Fruit fly (Drosophila melanogaster) whole organism, embryonic: ENCODE results near the gene CG15912.
A peak's percentile ranks its signal among the peaks of the same experiment; 100 is the strongest.

Source experiments
- Adf1 ChIP-seq: fragments of 200-800 bp; sonication (Bioruptor generic); IDR thresholded peaks from 2 replicates; pipeline ENCODE4 v1.3.6; 2022; ENCODE audit warnings: missing biosample characterization, missing genetic modification characterization
- CG10209 ChIP-seq: fragments of 200-800 bp; sonication (Bioruptor generic); optimal IDR thresholded peaks from 3 replicates; lab custom pipeline; 2017; ENCODE audit warnings: missing biosample characterization, mild to moderate bottlenecking, missing genetic modification characterization, missing genetic modification reagents
- CG10654 ChIP-seq: fragments of 200-800 bp; sonication (Bioruptor generic); optimal IDR thresholded peaks from 2 replicates; lab custom pipeline; 2016; ENCODE audit warnings: missing biosample characterization, missing genetic modification characterization
- CG10959 ChIP-seq: fragments of 200-800 bp; sonication (Bioruptor generic); IDR thresholded peaks from 2 replicates; pipeline ENCODE4 v1.3.6; 2022; ENCODE audit warnings: missing biosample characterization, missing genetic modification characterization
- CG11085 ChIP-seq: fragments of 200-800 bp; sonication (Bioruptor generic); IDR thresholded peaks from 2 replicates; pipeline ENCODE4 v1.3.6; 2022; ENCODE audit warnings: missing biosample characterization, missing genetic modification characterization
- CG11398 ChIP-seq: fragments of 200-800 bp; sonication (Bioruptor generic); optimal IDR thresholded peaks from 2 replicates; lab custom pipeline; 2016; ENCODE audit warnings: missing biosample characterization, missing genetic modification characterization
- CG12104 ChIP-seq: fragments of 200-800 bp; sonication (Bioruptor generic); optimal IDR thresholded peaks from 3 replicates; lab custom pipeline; 2016; ENCODE audit warnings: missing biosample characterization, missing genetic modification characterization
- CG1233 ChIP-seq: fragments of 200-800 bp; sonication (Bioruptor generic); optimal IDR thresholded peaks from 4 replicates; lab custom pipeline; 2018; ENCODE audit warnings: missing biosample characterization, mild to moderate bottlenecking, missing genetic modification characterization
- CG12391 ChIP-seq: fragments of 200-800 bp; sonication (Bioruptor generic); optimal IDR thresholded peaks from 3 replicates; lab custom pipeline; 2018; ENCODE audit warnings: missing biosample characterization, mild to moderate bottlenecking, missing genetic modification characterization, moderate library complexity
- CG17568 ChIP-seq: fragments of 200-800 bp; sonication (Bioruptor generic); optimal IDR thresholded peaks from 2 replicates; lab custom pipeline; 2018; ENCODE audit warnings: missing biosample characterization, mild to moderate bottlenecking, missing genetic modification characterization, moderate library complexity
- CG2199 ChIP-seq: fragments of 200-800 bp; sonication (Bioruptor generic); IDR thresholded peaks from 3 replicates; pipeline ENCODE4 v1.3.6; 2022; ENCODE audit warnings: missing biosample characterization, missing genetic modification characterization
- CG3847 ChIP-seq: fragments of 200-800 bp; sonication (Bioruptor generic); IDR thresholded peaks from 2 replicates; pipeline ENCODE4 v1.3.6; 2022; ENCODE audit warnings: missing biosample characterization, missing genetic modification characterization
- CG4360 ChIP-seq: fragments of 200-800 bp; sonication (Bioruptor generic); IDR thresholded peaks from 2 replicates; pipeline ENCODE4 v1.3.6; 2022; ENCODE audit warnings: missing biosample characterization, missing genetic modification characterization
- CG5180 ChIP-seq: fragments of 200-800 bp; sonication (Bioruptor generic); optimal IDR thresholded peaks from 3 replicates; lab custom pipeline; 2017; ENCODE audit warnings: missing biosample characterization, missing genetic modification characterization, mild to moderate bottlenecking, moderate library complexity, missing genetic modification reagents
- CG5245 ChIP-seq: fragments of 200-800 bp; sonication (Bioruptor generic); optimal IDR thresholded peaks from 3 replicates; lab custom pipeline; 2016; ENCODE audit warnings: missing biosample characterization, missing genetic modification characterization
- CG7271 ChIP-seq: fragments of 200-800 bp; sonication (Bioruptor generic); optimal IDR thresholded peaks from 2 replicates; lab custom pipeline; 2018; ENCODE audit warnings: missing biosample characterization, mild to moderate bottlenecking, missing genetic modification characterization, moderate library complexity
- CG7372 ChIP-seq: fragments of 200-800 bp; sonication (Bioruptor generic); IDR thresholded peaks from 2 replicates; pipeline ENCODE4 v1.3.6; 2022; ENCODE audit warnings: missing biosample characterization, missing genetic modification characterization
- CG8089 ChIP-seq: fragments of 200-800 bp; sonication (Bioruptor generic); optimal IDR thresholded peaks from 3 replicates; lab custom pipeline; 2016; ENCODE audit warnings: missing biosample characterization, missing genetic modification characterization
- D ChIP-seq, 2 experiments: fragments of 200-800 bp in 1 of 2; fragments of >200 bp in 1 of 2; sonication (Bioruptor generic) in 1 of 2; optimal IDR thresholded peaks; 2 replicates in 1 of 2; 3 replicates in 1 of 2; lab custom pipeline; 2017; ENCODE audit warnings: mild to moderate bottlenecking in 1 of 2, missing biosample characterization in 1 of 2, missing genetic modification characterization in 1 of 2, missing genetic modification reagents in 1 of 2
- Deaf1 ChIP-seq: fragments of 200-800 bp; optimal IDR thresholded peaks from 3 replicates; lab custom pipeline; 2019; ENCODE audit warnings: missing biosample characterization, mild to moderate bottlenecking, missing genetic modification characterization, moderate library complexity
- Dfd ChIP-seq, 2 experiments: fragments of >200 bp; optimal IDR thresholded peaks; 2 replicates each; lab custom pipeline; 2017; ENCODE audit warnings: missing biosample characterization in 2 of 2, missing genetic modification characterization in 2 of 2
- Drgx ChIP-seq: fragments of 200-800 bp; sonication (Bioruptor generic); IDR thresholded peaks from 2 replicates; pipeline ENCODE4 v1.3.6; 2022; ENCODE audit warnings: missing biosample characterization, missing genetic modification characterization
- Fer3 ChIP-seq: fragments of 200-800 bp; sonication (Bioruptor generic); optimal IDR thresholded peaks from 2 replicates; lab custom pipeline; 2018; ENCODE audit warnings: missing biosample characterization, mild to moderate bottlenecking, missing genetic modification characterization, moderate library complexity
- HLH3B ChIP-seq: fragments of 200-800 bp; sonication (Bioruptor generic); IDR thresholded peaks from 2 replicates; pipeline ENCODE4 v1.3.6; 2022; ENCODE audit warnings: missing biosample characterization, missing genetic modification characterization
- Hr3 ChIP-seq: fragments of 200-800 bp; sonication (Bioruptor generic); optimal IDR thresholded peaks from 3 replicates; lab custom pipeline; 2016; ENCODE audit warnings: missing biosample characterization, missing genetic modification characterization
- Med ChIP-seq: fragments of 200-800 bp; sonication (Bioruptor generic); peaks from one replicate; lab custom pipeline; 2016; ENCODE audit warnings: missing biosample characterization, missing genetic modification characterization, mild to moderate bottlenecking, inconsistent platforms, moderate library complexity
- Nf-YB ChIP-seq: fragments of 200-800 bp; sonication (Bioruptor generic); optimal IDR thresholded peaks from 3 replicates; lab custom pipeline; 2019; ENCODE audit warnings: missing biosample characterization, mild to moderate bottlenecking, missing genetic modification characterization, moderate library complexity
- Side ChIP-seq: fragments of 200-800 bp; sonication (Bioruptor generic); optimal IDR thresholded peaks from 2 replicates; lab custom pipeline; 2016; ENCODE audit warnings: missing biosample characterization, missing genetic modification characterization
- Ssrp ChIP-seq: fragments of 200-800 bp; sonication (Bioruptor generic); optimal IDR thresholded peaks from 2 replicates; lab custom pipeline; 2018; ENCODE audit warnings: missing biosample characterization, mild to moderate bottlenecking, missing genetic modification characterization, moderate library complexity
- al ChIP-seq: fragments of 200-800 bp; sonication (Bioruptor generic); IDR thresholded peaks from 2 replicates; pipeline ENCODE4 v1.3.6; 2022; ENCODE audit warnings: missing biosample characterization, missing genetic modification characterization
- da ChIP-seq: fragments of 200-800 bp; sonication (Bioruptor generic); optimal IDR thresholded peaks from 2 replicates; lab custom pipeline; 2016; ENCODE audit warnings: missing biosample characterization, missing genetic modification characterization
- fd96Cb ChIP-seq: fragments of 200-800 bp; sonication (Bioruptor generic); optimal IDR thresholded peaks from 2 replicates; lab custom pipeline; 2018; ENCODE audit warnings: missing biosample characterization, mild to moderate bottlenecking, missing genetic modification characterization, moderate library complexity
- hkb ChIP-seq, 2 experiments: fragments of 200-800 bp in 1 of 2; fragments of >200 bp in 1 of 2; sonication (Bioruptor generic) in 1 of 2; IDR thresholded peaks in 1 of 2; optimal IDR thresholded peaks in 1 of 2; 2 replicates each; pipeline versions ENCODE4 v1.3.6 to Lab custom; 2017 to 2022; ENCODE audit warnings: missing biosample characterization in 1 of 2, missing genetic modification characterization in 1 of 2
- jing ChIP-seq: fragments of 200-800 bp; sonication (Bioruptor generic); optimal IDR thresholded peaks from 2 replicates; lab custom pipeline; 2018; ENCODE audit warnings: missing biosample characterization, mild to moderate bottlenecking, missing genetic modification characterization
- lilli ChIP-seq: fragments of 200-800 bp; sonication (Bioruptor generic); optimal IDR thresholded peaks from 3 replicates; lab custom pipeline; 2016; ENCODE audit warnings: missing biosample characterization, missing genetic modification characterization
- mam ChIP-seq: fragments of 200-800 bp; sonication (Bioruptor generic); optimal IDR thresholded peaks from 3 replicates; lab custom pipeline; 2016; ENCODE audit warnings: missing biosample characterization, missing genetic modification characterization
- otp ChIP-seq: fragments of 200-800 bp; sonication (Bioruptor generic); IDR thresholded peaks from 3 replicates; pipeline ENCODE4, ENCODE4 v1.3.6; 2022; ENCODE audit warnings: missing biosample characterization, missing genetic modification characterization
- pho ChIP-seq: fragments of 200-800 bp; sonication (Bioruptor generic); optimal IDR thresholded peaks from 2 replicates; lab custom pipeline; 2016; ENCODE audit warnings: missing biosample characterization, missing genetic modification characterization
- pros ChIP-seq: fragments of 200-800 bp; sonication (Bioruptor generic); optimal IDR thresholded peaks from 3 replicates; lab custom pipeline; 2019; ENCODE audit warnings: missing biosample characterization, mild to moderate bottlenecking, missing genetic modification characterization, moderate library complexity
- pum ChIP-seq: fragments of 200-800 bp; sonication (Bioruptor generic); optimal IDR thresholded peaks from 2 replicates; lab custom pipeline; 2016; ENCODE audit warnings: missing biosample characterization, missing genetic modification characterization
- rib ChIP-seq: fragments of 200-800 bp; sonication (Bioruptor generic); IDR thresholded peaks from 2 replicates; pipeline ENCODE4 v1.3.6; 2022; ENCODE audit warnings: missing biosample characterization, missing genetic modification characterization
- seq ChIP-seq: fragments of 200-800 bp; sonication (Bioruptor generic); IDR thresholded peaks from 2 replicates; pipeline ENCODE4 v1.3.6; 2022; ENCODE audit warnings: missing biosample characterization, missing genetic modification characterization
- slbo ChIP-seq: fragments of 200-800 bp; sonication (Bioruptor generic); IDR thresholded peaks from 2 replicates; pipeline ENCODE4 v1.3.6; 2022; ENCODE audit warnings: missing biosample characterization, missing genetic modification characterization
- slp2 ChIP-seq: fragments of 200-800 bp; sonication (Bioruptor generic); optimal IDR thresholded peaks from 2 replicates; lab custom pipeline; 2016; ENCODE audit warnings: missing biosample characterization, missing genetic modification characterization
- sqz ChIP-seq: fragments of 200-800 bp; sonication (Bioruptor generic); optimal IDR thresholded peaks from 3 replicates; lab custom pipeline; 2018; ENCODE audit warnings: missing biosample characterization, mild to moderate bottlenecking, missing genetic modification characterization
- tap ChIP-seq: fragments of 200-800 bp; optimal IDR thresholded peaks from 3 replicates; lab custom pipeline; 2019; ENCODE audit warnings: missing biosample characterization, mild to moderate bottlenecking, missing genetic modification characterization, moderate library complexity
- trem ChIP-seq: fragments of 200-800 bp; optimal IDR thresholded peaks from 3 replicates; lab custom pipeline; 2019; ENCODE audit warnings: missing biosample characterization, mild to moderate bottlenecking, missing genetic modification characterization, moderate library complexity
- wek ChIP-seq: fragments of 200-800 bp; sonication (Bioruptor generic); optimal IDR thresholded peaks from 3 replicates; lab custom pipeline; 2018; ENCODE audit warnings: missing biosample characterization, mild to moderate bottlenecking, missing genetic modification characterization, moderate library complexity
- yki ChIP-seq: fragments of >200 bp; optimal IDR thresholded peaks from 3 replicates; lab custom pipeline; 2018
- z ChIP-seq: fragments of 200-800 bp; sonication (Bioruptor generic); IDR thresholded peaks from 3 replicates; pipeline ENCODE4 v1.3.6; 2022; ENCODE audit warnings: missing biosample characterization, missing genetic modification characterization
- zfh2 ChIP-seq: fragments of 200-800 bp; sonication (Bioruptor generic); optimal IDR thresholded peaks from 2 replicates; lab custom pipeline; 2016; ENCODE audit warnings: missing biosample characterization, missing genetic modification characterization

CG15912 gene

dm6 chrX:4508072-4508644, 40.7 kb upstream of the CG15912 start:
- TF ChIP-seq Drgx (GFP tag; lab: Robert Waterston, UW): no peak
- TF ChIP-seq CG5180 (GFP tag; lab: Kevin White, UChicago): no peak
- no peak for TF ChIP-seq pum
- peak; percentile 75 for TF ChIP-seq Adf1
- TF ChIP-seq HLH3B (GFP tag; lab: Robert Waterston, UW): no peak
- TF ChIP-seq CG10654 (GFP tag; lab: Kevin White, UChicago): no peak
- no peak for TF ChIP-seq Med (GFP tag; lab: Kevin White, UChicago)
- TF ChIP-seq Deaf1 (tag; lab: Kevin White, UChicago): peak; percentile 18
- no peak for TF ChIP-seq Fer3 (tag; lab: Kevin White, UChicago)
- no peak for TF ChIP-seq hkb (optimal IDR thresholded peaks at IDR 0.05; lab: Kevin White, UChicago)
- TF ChIP-seq hkb (GFP tag; IDR thresholded peaks at IDR 0.05; lab: Robert Waterston, UW): no peak
- no peak for TF ChIP-seq trem (tag; lab: Kevin White, UChicago)
- no peak for TF ChIP-seq CG5245
- peak; percentile 44 for TF ChIP-seq pros (GFP tag; lab: Kevin White, UChicago)
- TF ChIP-seq da (GFP tag; lab: Kevin White, UChicago): no peak
- no peak for TF ChIP-seq CG7271 (tag; lab: Kevin White, UChicago)
- no peak for TF ChIP-seq mam
- TF ChIP-seq CG10959 (GFP tag; lab: Robert Waterston, UW): no peak
- TF ChIP-seq Nf-YB (GFP tag; lab: Kevin White, UChicago): peak; percentile 94
- TF ChIP-seq D (optimal IDR thresholded peaks at IDR 0.05; lab: Kevin White, UChicago): no peak
- no peak for TF ChIP-seq D (GFP tag; optimal IDR thresholded peaks at IDR 0.05; lab: Kevin White, UChicago)
- TF ChIP-seq fd96Cb (tag; lab: Kevin White, UChicago): no peak
- TF ChIP-seq CG11398 (GFP tag; lab: Kevin White, UChicago): no peak
- TF ChIP-seq tap (tag; lab: Kevin White, UChicago): no peak
- TF ChIP-seq z (GFP tag; lab: Robert Waterston, UW): peak; percentile 90
- TF ChIP-seq CG12391 (tag; lab: Kevin White, UChicago): no peak
- TF ChIP-seq seq: peak; percentile 65; the same call in 1 of the 2 replicates
- no peak for TF ChIP-seq CG17568 (GFP tag; lab: Kevin White, UChicago)
- no peak for TF ChIP-seq CG10209
- no peak for TF ChIP-seq rib (GFP tag; lab: Robert Waterston, UW)
- TF ChIP-seq otp (GFP tag; lab: Robert Waterston, UW): no peak
- TF ChIP-seq CG8089 (GFP tag; lab: Kevin White, UChicago): no peak
- peak; percentile 70 for TF ChIP-seq CG4360 (GFP tag; lab: Robert Waterston, UW)
- no peak for TF ChIP-seq CG12104 (GFP tag; lab: Kevin White, UChicago)
- TF ChIP-seq CG7372: no peak
- peak; percentile 64 for TF ChIP-seq sqz
- no peak for TF ChIP-seq slbo
- no peak for TF ChIP-seq lilli (GFP tag; lab: Kevin White, UChicago)
- TF ChIP-seq jing (GFP tag; lab: Kevin White, UChicago): no peak
- TF ChIP-seq pho: no peak
- no peak for TF ChIP-seq zfh2 (GFP tag; lab: Kevin White, UChicago)
- TF ChIP-seq Side (GFP tag; lab: Kevin White, UChicago): no peak
- TF ChIP-seq al (GFP tag; lab: Robert Waterston, UW): no peak
- TF ChIP-seq Ssrp: no peak
- TF ChIP-seq Hr3: no peak
- TF ChIP-seq CG2199 (GFP tag; lab: Robert Waterston, UW): no peak
- TF ChIP-seq CG11085 (GFP tag; lab: Robert Waterston, UW): no peak
- no peak for TF ChIP-seq CG1233 (GFP tag; lab: Kevin White, UChicago)
- no peak for TF ChIP-seq Dfd (GFP tag; optimal IDR thresholded peaks at IDR 0.05; lab: Kevin White, UChicago)
- peak; percentile 85 for TF ChIP-seq yki (lab: Kevin White, UChicago)
- no peak for TF ChIP-seq wek (GFP tag; lab: Kevin White, UChicago)
- TF ChIP-seq slp2 (GFP tag; lab: Kevin White, UChicago): no peak
- TF ChIP-seq CG3847 (GFP tag; lab: Robert Waterston, UW): no peak
